Fruit fly (Drosophila melanogaster) whole organism, embryonic: ENCODE measurements around the gene CG32176.

Experiments used
- Abd-B ChIP-seq: fragments of 200-800 bp; sonication (Bioruptor generic); optimal IDR thresholded peaks from 2 replicates; lab custom pipeline; 2018; ENCODE audit warnings: missing biosample characterization, mild to moderate bottlenecking, missing genetic modification characterization, moderate library complexity
- Aef1 ChIP-seq: fragments of 200-800 bp; sonication (Bioruptor generic); IDR thresholded peaks from 3 replicates; pipeline ENCODE4 v1.3.6; 2022; ENCODE audit warnings: missing biosample characterization, missing genetic modification characterization
- Antp ChIP-seq: fragments of 200-800 bp; sonication (Bioruptor generic); optimal IDR thresholded peaks from 3 replicates; lab custom pipeline; 2016; ENCODE audit warnings: missing biosample characterization, missing genetic modification characterization
- Bdp1 ChIP-seq: fragments of 200-800 bp; sonication (Bioruptor generic); optimal IDR thresholded peaks from 3 replicates; lab custom pipeline; 2016; ENCODE audit warnings: missing biosample characterization, missing genetic modification characterization
- CG10321 ChIP-seq: fragments of 200-800 bp; sonication (Bioruptor generic); IDR thresholded peaks from 2 replicates; pipeline ENCODE4 v1.3.6; 2022; ENCODE audit warnings: missing biosample characterization, missing genetic modification characterization
- CG10565 ChIP-seq: fragments of 200-800 bp; sonication (Bioruptor generic); optimal IDR thresholded peaks from 3 replicates; lab custom pipeline; 2016; ENCODE audit warnings: missing biosample characterization, mild to moderate bottlenecking, missing genetic modification characterization
- CG10654 ChIP-seq: fragments of 200-800 bp; sonication (Bioruptor generic); optimal IDR thresholded peaks from 2 replicates; lab custom pipeline; 2016; ENCODE audit warnings: missing biosample characterization, missing genetic modification characterization
- CG10979 ChIP-seq: fragments of 200-800 bp; sonication (Bioruptor generic); optimal IDR thresholded peaks from 2 replicates; lab custom pipeline; 2018; ENCODE audit warnings: missing biosample characterization, mild to moderate bottlenecking, missing genetic modification characterization, moderate library complexity
- CG11085 ChIP-seq: fragments of 200-800 bp; sonication (Bioruptor generic); IDR thresholded peaks from 2 replicates; pipeline ENCODE4 v1.3.6; 2022; ENCODE audit warnings: missing biosample characterization, missing genetic modification characterization
- CG13894 ChIP-seq: fragments of 200-800 bp; sonication (Bioruptor generic); optimal IDR thresholded peaks from 3 replicates; lab custom pipeline; 2018; ENCODE audit warnings: missing biosample characterization, mild to moderate bottlenecking, missing genetic modification characterization, moderate library complexity
- CG14860 ChIP-seq: fragments of 200-800 bp; sonication (Bioruptor generic); IDR thresholded peaks from 3 replicates; pipeline ENCODE4 v1.3.6; 2022; ENCODE audit warnings: missing biosample characterization, missing genetic modification characterization; ENCODE audit not compliant: partially characterized antibody
- CG18011 ChIP-seq: fragments of 200-800 bp; sonication (Bioruptor generic); optimal IDR thresholded peaks from 2 replicates; lab custom pipeline; 2017; ENCODE audit warnings: missing biosample characterization, missing genetic modification characterization, mild to moderate bottlenecking, moderate library complexity, missing genotype
- CG2116 ChIP-seq: fragments of 200-800 bp; sonication (Bioruptor generic); optimal IDR thresholded peaks from 3 replicates; lab custom pipeline; 2018; ENCODE audit warnings: missing biosample characterization, mild to moderate bottlenecking, missing genetic modification characterization
- CG2120 ChIP-seq: fragments of 200-800 bp; sonication (Bioruptor generic); optimal IDR thresholded peaks from 3 replicates; lab custom pipeline; 2016; ENCODE audit warnings: missing biosample characterization, missing genetic modification characterization
- CG2202 ChIP-seq: fragments of 200-800 bp; sonication (Bioruptor generic); optimal IDR thresholded peaks from 2 replicates; lab custom pipeline; 2018; ENCODE audit warnings: missing biosample characterization, mild to moderate bottlenecking, missing genetic modification characterization
- CG2875 ChIP-seq: fragments of 200-800 bp; sonication (Bioruptor generic); optimal IDR thresholded peaks from 2 replicates; lab custom pipeline; 2017; ENCODE audit warnings: missing biosample characterization, mild to moderate bottlenecking, missing genetic modification characterization, missing genetic modification reagents
- CG31224 ChIP-seq: fragments of 200-800 bp; sonication (Bioruptor generic); IDR thresholded peaks from 2 replicates; pipeline ENCODE4 v1.3.6; 2022; ENCODE audit warnings: missing biosample characterization, missing genetic modification characterization
- CG31441 ChIP-seq: fragments of 200-800 bp; sonication (Bioruptor generic); IDR thresholded peaks from 2 replicates; pipeline ENCODE4 v1.3.6; 2022; ENCODE audit warnings: missing biosample characterization, missing genetic modification characterization
- CG3838 ChIP-seq: fragments of 200-800 bp; sonication (Bioruptor generic); optimal IDR thresholded peaks from 3 replicates; lab custom pipeline; 2016; ENCODE audit warnings: missing biosample characterization, missing genetic modification characterization
- CG42726 ChIP-seq: fragments of 200-800 bp; sonication (Bioruptor generic); IDR thresholded peaks from 2 replicates; pipeline ENCODE4 v1.3.6; 2022; ENCODE audit warnings: missing biosample characterization, missing genetic modification characterization; ENCODE audit not compliant: partially characterized antibody
- CG4282 ChIP-seq: fragments of 200-800 bp; sonication (Bioruptor generic); optimal IDR thresholded peaks from 2 replicates; lab custom pipeline; 2016; ENCODE audit warnings: missing biosample characterization, missing genetic modification characterization
- CG4854 ChIP-seq: fragments of 200-800 bp; sonication (Bioruptor generic); optimal IDR thresholded peaks from 2 replicates; lab custom pipeline; 2016; ENCODE audit warnings: missing biosample characterization, missing genetic modification characterization, inconsistent platforms
- CG6854 ChIP-seq: fragments of 200-800 bp; sonication (Bioruptor generic); optimal IDR thresholded peaks from 3 replicates; lab custom pipeline; 2017; ENCODE audit warnings: missing biosample characterization, mild to moderate bottlenecking, missing genetic modification characterization
- CG7357 ChIP-seq: fragments of 200-800 bp; sonication (Bioruptor generic); IDR thresholded peaks from 3 replicates; pipeline ENCODE4 v1.3.6; 2022; ENCODE audit warnings: missing biosample characterization, missing genetic modification characterization
- CG8388 ChIP-seq: fragments of 200-800 bp; sonication (Bioruptor generic); optimal IDR thresholded peaks from 2 replicates; lab custom pipeline; 2019; ENCODE audit warnings: missing biosample characterization, mild to moderate bottlenecking, missing genetic modification characterization, moderate library complexity
- CG9609 ChIP-seq: fragments of 200-800 bp; sonication (Bioruptor generic); optimal IDR thresholded peaks from 3 replicates; lab custom pipeline; 2016; ENCODE audit warnings: missing biosample characterization, missing genetic modification characterization
- CHES-1-like ChIP-seq: fragments of 200-800 bp; sonication (Bioruptor generic); optimal IDR thresholded peaks from 2 replicates; lab custom pipeline; 2016; ENCODE audit warnings: missing biosample characterization, missing genetic modification characterization
- Chrac-16 ChIP-seq: fragments of 200-800 bp; sonication (Bioruptor generic); optimal IDR thresholded peaks from 3 replicates; lab custom pipeline; 2016; ENCODE audit warnings: missing biosample characterization, missing genetic modification characterization
- CkIIα-i1 ChIP-seq: fragments of 200-800 bp; sonication (Bioruptor generic); IDR thresholded peaks from 2 replicates; pipeline ENCODE4 v1.3.6; 2022; ENCODE audit warnings: missing biosample characterization, missing genetic modification characterization
- Dek ChIP-seq: fragments of 200-800 bp; sonication (Bioruptor generic); optimal IDR thresholded peaks from 3 replicates; lab custom pipeline; 2019; ENCODE audit warnings: missing biosample characterization, mild to moderate bottlenecking, missing genetic modification characterization, moderate library complexity
- Elba2 ChIP-seq: fragments of 200-800 bp; sonication (Bioruptor generic); optimal IDR thresholded peaks from 3 replicates; lab custom pipeline; 2016; ENCODE audit warnings: missing biosample characterization, missing genetic modification characterization
- H2.0 ChIP-seq: fragments of 200-800 bp; sonication (Bioruptor generic); IDR thresholded peaks from 2 replicates; pipeline ENCODE4 v1.3.6; 2022; ENCODE audit warnings: missing biosample characterization, missing genetic modification characterization
- Nf-YA ChIP-seq: fragments of 200-800 bp; sonication (Bioruptor generic); IDR thresholded peaks from 2 replicates; pipeline ENCODE4 v1.3.6; 2022; ENCODE audit warnings: missing biosample characterization, missing genetic modification characterization
- NfI ChIP-seq: fragments of 200-800 bp; sonication (Bioruptor generic); optimal IDR thresholded peaks from 3 replicates; lab custom pipeline; 2018; ENCODE audit warnings: missing biosample characterization, mild to moderate bottlenecking, missing genetic modification characterization, moderate library complexity
- Spps ChIP-seq: fragments of 200-800 bp; sonication (Bioruptor generic); optimal IDR thresholded peaks from 2 replicates; lab custom pipeline; 2018; ENCODE audit warnings: missing biosample characterization, mild to moderate bottlenecking, missing genetic modification characterization
- Ssrp ChIP-seq: fragments of 200-800 bp; sonication (Bioruptor generic); optimal IDR thresholded peaks from 2 replicates; lab custom pipeline; 2018; ENCODE audit warnings: missing biosample characterization, mild to moderate bottlenecking, missing genetic modification characterization, moderate library complexity
- Xrp1 ChIP-seq: fragments of 200-800 bp; sonication (Bioruptor generic); IDR thresholded peaks from 2 replicates; pipeline ENCODE4 v1.3.6; 2022; ENCODE audit warnings: missing biosample characterization, missing genetic modification characterization
- YL-1 ChIP-seq: fragments of 200-800 bp; sonication (Bioruptor generic); optimal IDR thresholded peaks from 3 replicates; lab custom pipeline; 2017; ENCODE audit warnings: missing biosample characterization, mild to moderate bottlenecking, missing genetic modification characterization
- ato ChIP-seq: fragments of 200-800 bp; sonication (Bioruptor generic); IDR thresholded peaks from 2 replicates; pipeline ENCODE4 v1.3.6; 2022; ENCODE audit warnings: missing biosample characterization, missing genetic modification characterization; ENCODE audit not compliant: partially characterized antibody
- bab2 ChIP-seq: fragments of 200-800 bp; sonication (Bioruptor generic); optimal IDR thresholded peaks from 2 replicates; lab custom pipeline; 2016; ENCODE audit warnings: missing biosample characterization, missing genetic modification characterization
- dati ChIP-seq: fragments of 200-800 bp; sonication (Bioruptor generic); IDR thresholded peaks from 2 replicates; pipeline ENCODE4 v1.3.6; 2022; ENCODE audit warnings: missing biosample characterization, missing genetic modification characterization
- dmrt99B ChIP-seq: fragments of 200-800 bp; sonication (Bioruptor generic); optimal IDR thresholded peaks from 2 replicates; lab custom pipeline; 2018; ENCODE audit warnings: missing biosample characterization, mild to moderate bottlenecking, missing genetic modification characterization, moderate library complexity
- emc ChIP-seq: fragments of 200-800 bp; sonication (Bioruptor generic); optimal IDR thresholded peaks from 2 replicates; lab custom pipeline; 2016; ENCODE audit warnings: missing biosample characterization, missing genetic modification characterization
- ems ChIP-seq: fragments of 200-800 bp; sonication (Bioruptor generic); optimal IDR thresholded peaks from 3 replicates; lab custom pipeline; 2016; ENCODE audit warnings: missing biosample characterization, missing genetic modification characterization
- grn ChIP-seq: fragments of 200-800 bp; sonication (Bioruptor generic); optimal IDR thresholded peaks from 3 replicates; lab custom pipeline; 2017; ENCODE audit warnings: missing biosample characterization, missing genetic modification characterization
- lilli ChIP-seq: fragments of 200-800 bp; sonication (Bioruptor generic); optimal IDR thresholded peaks from 3 replicates; lab custom pipeline; 2016; ENCODE audit warnings: missing biosample characterization, missing genetic modification characterization
- pb ChIP-seq: fragments of 200-800 bp; sonication (Bioruptor generic); optimal IDR thresholded peaks from 3 replicates; lab custom pipeline; 2016; ENCODE audit warnings: missing biosample characterization, missing genetic modification characterization
- prd ChIP-seq, 3 experiments: fragments of >200 bp in 2 of 3; fragments of 200-800 bp in 1 of 3; sonication (Bioruptor generic) in 1 of 3; optimal IDR thresholded peaks in 2 of 3; IDR thresholded peaks in 1 of 3; 2 replicates in 2 of 3; 3 replicates in 1 of 3; pipeline versions ENCODE4 v1.3.6 to Lab custom; 2017 to 2022; ENCODE audit warnings: missing biosample characterization in 1 of 3, missing genetic modification characterization in 1 of 3
- so ChIP-seq: fragments of 200-800 bp; sonication (Bioruptor generic); IDR thresholded peaks from 3 replicates; pipeline ENCODE4 v1.3.6; 2022; ENCODE audit warnings: missing biosample characterization, missing genetic modification characterization
- tio ChIP-seq: fragments of 200-800 bp; sonication (Bioruptor generic); optimal IDR thresholded peaks from 2 replicates; lab custom pipeline; 2017; ENCODE audit warnings: missing biosample characterization, missing genetic modification characterization, inconsistent platforms
- wor ChIP-seq: fragments of 200-800 bp; sonication (Bioruptor generic); IDR thresholded peaks from 2 replicates; pipeline ENCODE4 v1.3.6; 2022; ENCODE audit warnings: missing biosample characterization, missing genetic modification characterization

CG32176 gene

dm6 chr3L:17458856-17459518 lies 25.3 kb downstream of the CG32176 start (continued):
- TF ChIP-seq CHES-1-like (GFP tag; lab: Kevin White, UChicago), result no peak
- TF ChIP-seq Abd-B, result no peak
- TF ChIP-seq ato (GFP tag; lab: Robert Waterston, UW), result no peak
- no peak for TF ChIP-seq YL-1
- TF ChIP-seq dati (GFP tag; lab: Robert Waterston, UW), result no peak
- TF ChIP-seq CG2875 (GFP tag; lab: Kevin White, UChicago), result no peak
- no peak for TF ChIP-seq CG9609 (GFP tag; lab: Kevin White, UChicago)
- no peak for TF ChIP-seq CG2116 (GFP tag; lab: Kevin White, UChicago)
- peak; percentile 12 for TF ChIP-seq tio (GFP tag; lab: Kevin White, UChicago)
- no peak for TF ChIP-seq pb (GFP tag; lab: Kevin White, UChicago)
- no peak for TF ChIP-seq CG2202 (tag; lab: Kevin White, UChicago)
- TF ChIP-seq CG18011 (GFP tag; lab: Kevin White, UChicago), result no peak
- no peak for TF ChIP-seq CG4282 (GFP tag; lab: Kevin White, UChicago)
- no peak for TF ChIP-seq CG10654 (GFP tag; lab: Kevin White, UChicago)
- TF ChIP-seq CkIIα-i1 (GFP tag; lab: Robert Waterston, UW), result no peak
- TF ChIP-seq CG10565 (GFP tag; lab: Kevin White, UChicago), result no peak
- no peak for TF ChIP-seq Elba2
- peak; percentile 48 for TF ChIP-seq dmrt99B (tag; lab: Kevin White, UChicago)
- TF ChIP-seq H2.0 (GFP tag; lab: Robert Waterston, UW), result no peak
- TF ChIP-seq CG11085 (GFP tag; lab: Robert Waterston, UW), result no peak
- TF ChIP-seq Dek (tag; lab: Kevin White, UChicago), result no peak
- TF ChIP-seq CG4854 (GFP tag; lab: Kevin White, UChicago), result no peak
- no peak for TF ChIP-seq grn
- TF ChIP-seq ems (GFP tag; lab: Kevin White, UChicago), result no peak
- peak; percentile 76 for TF ChIP-seq Xrp1
- TF ChIP-seq wor (GFP tag; lab: Robert Waterston, UW), result no peak
- no peak for TF ChIP-seq Chrac-16 (GFP tag; lab: Kevin White, UChicago)
- TF ChIP-seq CG31224 (GFP tag; lab: Robert Waterston, UW), result no peak
- TF ChIP-seq CG14860 (GFP tag; lab: Robert Waterston, UW), result no peak
- no peak for TF ChIP-seq Nf-YA (GFP tag; lab: Robert Waterston, UW)
- TF ChIP-seq CG2120, result peak; percentile 42
- no peak for TF ChIP-seq Antp (GFP tag; lab: Kevin White, UChicago)
- TF ChIP-seq CG31441 (GFP tag; lab: Robert Waterston, UW), result peak; percentile 52
- no peak for TF ChIP-seq bab2 (GFP tag; lab: Kevin White, UChicago)
- no peak for TF ChIP-seq CG10321 (GFP tag; lab: Robert Waterston, UW)
- no peak for TF ChIP-seq emc (GFP tag; lab: Kevin White, UChicago)
- TF ChIP-seq CG13894 (tag; lab: Kevin White, UChicago), result no peak
- no peak for TF ChIP-seq CG7357 (GFP tag; lab: Robert Waterston, UW)
- TF ChIP-seq Ssrp (tag; lab: Kevin White, UChicago), result peak; percentile 43
- TF ChIP-seq CG10979 (tag; lab: Kevin White, UChicago), result peak; percentile 40
- TF ChIP-seq CG3838, result no peak
- no peak for TF ChIP-seq CG6854 (GFP tag; lab: Kevin White, UChicago)
- no peak for TF ChIP-seq Spps (tag; lab: Kevin White, UChicago)
- no peak for TF ChIP-seq Bdp1 (GFP tag; lab: Kevin White, UChicago)
- TF ChIP-seq Aef1, result no peak
- TF ChIP-seq lilli, result peak; percentile 28
- TF ChIP-seq CG42726 (GFP tag; lab: Robert Waterston, UW), result no peak
- no peak for TF ChIP-seq prd (optimal IDR thresholded peaks at IDR 0.05; lab: Kevin White, UChicago)
- peak; percentile 57; the same call in 2 of the 3 replicates for TF ChIP-seq prd (GFP tag; IDR thresholded peaks at IDR 0.05; lab: Robert Waterston, UW)
- TF ChIP-seq so, result no peak
- peak; percentile 17 for TF ChIP-seq CG8388 (GFP tag; lab: Kevin White, UChicago)
- TF ChIP-seq NfI (GFP tag; lab: Kevin White, UChicago), result no peak
